Fruit fly (Drosophila melanogaster): Measurements from ENCODE around the gene CG2246.

Gene CG2246

dm6 chr3R:30570554-30571141 is 30.6 kb downstream of the CG2246 start (continued):
- TF ChIP-seq CG42726 (GFP tag; IDR thresholded peaks at IDR 0.05; ENCODE audit: partially characterized antibody), result no peak
- no peak for TF ChIP-seq Usf (GFP tag; optimal IDR thresholded peaks at IDR 0.05)
- no peak for TF ChIP-seq D (optimal IDR thresholded peaks at IDR 0.05)
- TF ChIP-seq D (GFP tag; optimal IDR thresholded peaks at IDR 0.05), result peak; percentile 75
- no peak for TF ChIP-seq Jarid2 (GFP tag; optimal IDR thresholded peaks at IDR 0.05)
- no peak for TF ChIP-seq slou (GFP tag; optimal IDR thresholded peaks at IDR 0.05)
- TF ChIP-seq HmgD (GFP tag; optimal IDR thresholded peaks at IDR 0.05), result no peak
- no peak for TF ChIP-seq CG11723 (GFP tag; optimal IDR thresholded peaks at IDR 0.05)
- peak; percentile 48 for TF ChIP-seq CG6683 (GFP tag; optimal IDR thresholded peaks at IDR 0.05)
- peak; percentile 83 for TF ChIP-seq kni (GFP tag; optimal IDR thresholded peaks at IDR 0.05)
- peak; percentile 65 for TF ChIP-seq CG3847 (GFP tag; IDR thresholded peaks at IDR 0.05)
- TF ChIP-seq nerfin-2 (GFP tag; IDR thresholded peaks at IDR 0.05; ENCODE audit: partially characterized antibody), result no peak
- TF ChIP-seq Hsf (GFP tag; optimal IDR thresholded peaks at IDR 0.05), result peak; percentile 64
- peak; percentile 81 for TF ChIP-seq CG5245 (GFP tag; optimal IDR thresholded peaks at IDR 0.05)
- TF ChIP-seq Sox100B (GFP tag; optimal IDR thresholded peaks at IDR 0.05), result no peak
- TF ChIP-seq tgo (GFP tag; IDR thresholded peaks at IDR 0.05), result peak; percentile 79
- TF ChIP-seq CG4360 (GFP tag; IDR thresholded peaks at IDR 0.05), result peak; percentile 26; the same call in 1 of the 2 replicates
- TF ChIP-seq Neu2 (GFP tag; optimal IDR thresholded peaks at IDR 0.05; ENCODE audit: borderline replicate concordance), result no peak
- TF ChIP-seq corto (GFP tag; optimal IDR thresholded peaks at IDR 0.05), result peak; percentile 75
- peak in 1 of 2 experiments; percentile 19 for TF ChIP-seq crp (GFP tag; optimal IDR thresholded peaks at IDR 0.05)
- TF ChIP-seq Hey (tag; optimal IDR thresholded peaks at IDR 0.05), result no peak
- no peak for TF ChIP-seq aop (GFP tag; IDR thresholded peaks at IDR 0.05)
- TF ChIP-seq CG8924 (tag; optimal IDR thresholded peaks at IDR 0.05), result peak; percentile 84
- TF ChIP-seq tna (GFP tag; IDR thresholded peaks at IDR 0.05; ENCODE audit: partially characterized antibody), result no peak
- TF ChIP-seq Gsc (GFP tag; IDR thresholded peaks at IDR 0.05), result 0 out of 2 replicates have a peak, but pooled peaks have one; percentile 23
- TF ChIP-seq chn (GFP tag; optimal IDR thresholded peaks at IDR 0.05), result peak; percentile 66
- peak; percentile 72 for TF ChIP-seq CG12299 (tag; optimal IDR thresholded peaks at IDR 0.05)
- peak; percentile 25 for TF ChIP-seq stwl (tag; optimal IDR thresholded peaks at IDR 0.05)
- TF ChIP-seq Hr51 (GFP tag; optimal IDR thresholded peaks at IDR 0.05), result peak; percentile 19 to 88
- TF ChIP-seq CG6175 (GFP tag; IDR thresholded peaks at IDR 0.05), result no peak
- TF ChIP-seq Adf1 (GFP tag; IDR thresholded peaks at IDR 0.05), result no peak
- peak; percentile 85 for TF ChIP-seq ATbp (GFP tag; optimal IDR thresholded peaks at IDR 0.05)
- peak; percentile 28 for TF ChIP-seq her (GFP tag; optimal IDR thresholded peaks at IDR 0.05)
- TF ChIP-seq oc (tag; optimal IDR thresholded peaks at IDR 0.05), result peak; percentile 89
- TF ChIP-seq CG10147 (GFP tag; optimal IDR thresholded peaks at IDR 0.05), result peak; percentile 65
- no peak for TF ChIP-seq Bgb (GFP tag; IDR thresholded peaks at IDR 0.05; ENCODE audit: partially characterized antibody)
- TF ChIP-seq kay (GFP tag; optimal IDR thresholded peaks at IDR 0.05), result peak; percentile 45
- no peak for TF ChIP-seq br (optimal IDR thresholded peaks at IDR 0.05)
- TF ChIP-seq exex (tag; optimal IDR thresholded peaks at IDR 0.05), result peak; percentile 5
- TF ChIP-seq pan (optimal IDR thresholded peaks at IDR 0.05), result no peak
- peak in 1 of 2 experiments; percentile 80 for TF ChIP-seq pan (GFP tag; optimal IDR thresholded peaks at IDR 0.05 in 1 of 2, IDR thresholded peaks at IDR 0.05 in 1 of 2)
- TF ChIP-seq ftz-f1 (GFP tag; optimal IDR thresholded peaks at IDR 0.05), result no peak
- no peak for TF ChIP-seq HLHmδ (GFP tag; optimal IDR thresholded peaks at IDR 0.05)
- peak; percentile 71 for TF ChIP-seq CG1602 (GFP tag; optimal IDR thresholded peaks at IDR 0.05)
- TF ChIP-seq eyg (GFP tag; optimal IDR thresholded peaks at IDR 0.05), result peak; percentile 13
- peak; percentile 72 for TF ChIP-seq CG8944 (GFP tag; optimal IDR thresholded peaks at IDR 0.05)
- no peak for TF ChIP-seq MESR4 (GFP tag; optimal IDR thresholded peaks at IDR 0.05)
- TF ChIP-seq CG15696 (tag; optimal IDR thresholded peaks at IDR 0.05), result peak; percentile 47
- 0 out of 2 replicates have a peak, but pooled peaks have one; percentile 30 for TF ChIP-seq peb (GFP tag; IDR thresholded peaks at IDR 0.05)
- no peak for TF ChIP-seq CG15479 (GFP tag; optimal IDR thresholded peaks at IDR 0.05)

Data from whole organism, embryonic.